Worm (Caenorhabditis elegans): ENCODE results near the gene T26E4.4.
"Not testable (repeated sequence)": the region's sequence is repeated elsewhere in the genome, so short reads cannot be mapped to it uniquely, and the experiment has no call there.

Gene T26E4.4

DNA sequence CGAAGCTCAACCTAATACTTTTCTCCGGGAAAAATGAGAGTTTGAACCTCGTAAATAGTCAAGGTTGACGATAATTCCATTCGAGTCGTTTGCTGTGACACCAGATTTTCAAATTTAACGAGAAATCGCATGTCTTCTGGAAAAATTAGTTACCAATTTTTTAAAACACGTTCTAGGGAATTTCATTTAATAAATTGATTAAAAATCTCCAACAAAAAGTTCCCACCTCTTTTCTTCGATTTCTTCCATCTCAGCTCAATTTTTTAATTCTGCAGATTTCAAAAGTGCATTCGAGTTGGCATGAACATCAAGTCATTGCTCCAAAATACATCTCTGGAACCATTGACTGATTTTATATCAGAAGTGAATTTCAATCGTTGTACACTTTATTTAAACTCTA lies 19.7 kb upstream of the T26E4.4 start, which contains the start of gene nhr-282:
nhr-282 (plus strand) TSS at position 301 of the 400 bp plus-strand sequence.
- TF ChIP-seq blmp-1 (tag; optimal IDR thresholded peaks at IDR 0.05; ENCODE audit: insufficient read depth); sma-9 (GFP tag; optimal IDR thresholded peaks at IDR 0.05); sma-9 (tag; optimal IDR thresholded peaks at IDR 0.05); snpc-4 (tag; optimal IDR thresholded peaks at IDR 0.05): not testable (repeated sequence)

DNA sequence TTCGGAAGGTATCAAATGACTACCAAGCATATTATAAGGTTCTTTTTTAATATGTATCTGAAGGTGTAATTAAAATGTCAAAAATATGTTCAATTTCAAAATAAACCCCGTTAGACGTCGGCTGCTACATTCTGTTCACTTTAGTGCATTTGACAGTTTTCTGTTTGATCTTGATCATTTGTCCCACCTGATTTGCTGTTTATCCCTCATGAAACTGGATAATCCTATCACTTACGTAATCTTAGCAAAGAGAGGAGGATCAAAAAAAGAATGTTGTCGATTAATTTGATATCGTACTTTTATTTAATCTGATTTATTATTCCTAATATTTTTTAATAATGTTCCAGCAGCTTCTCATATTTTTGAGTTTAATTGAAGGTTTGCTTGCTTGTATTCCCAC lies 18.1 kb upstream of the T26E4.4 start, which contains the start of gene F54B8.1:
F54B8.1 (plus strand) TSS at position 301 of the 400 bp plus-strand sequence.
- no peak for TF ChIP-seq nhr-21 (tag; optimal IDR thresholded peaks at IDR 0.05)
- TF ChIP-seq nhr-12 (tag; optimal IDR thresholded peaks at IDR 0.05) = no peak
- TF ChIP-seq fos-1 (tag; optimal IDR thresholded peaks at IDR 0.05) = no peak
- no peak for TF ChIP-seq skn-1 (tag; optimal IDR thresholded peaks at IDR 0.05)
- no peak for TF ChIP-seq ztf-11 (tag; optimal IDR thresholded peaks at IDR 0.05)
- TF ChIP-seq egl-27 (tag; optimal IDR thresholded peaks at IDR 0.05) = no peak
- no peak for TF ChIP-seq unc-62 (GFP tag; optimal IDR thresholded peaks at IDR 0.05)
- no peak for TF ChIP-seq peb-1 (tag; optimal IDR thresholded peaks at IDR 0.05)
- no peak for TF ChIP-seq mdl-1 (tag; optimal IDR thresholded peaks at IDR 0.05)
- TF ChIP-seq elt-3 (tag; optimal IDR thresholded peaks at IDR 0.05) = no peak
- TF ChIP-seq gmeb-1 (tag; optimal IDR thresholded peaks at IDR 0.05) = no peak
- TF ChIP-seq nhr-129 (tag; optimal IDR thresholded peaks at IDR 0.05) = no peak
- no peak for TF ChIP-seq unc-39 (tag; optimal IDR thresholded peaks at IDR 0.05)
- no peak for TF ChIP-seq aly-2 (tag; optimal IDR thresholded peaks at IDR 0.05)
- no peak for TF ChIP-seq nhr-25 (tag; optimal IDR thresholded peaks at IDR 0.05)
- no peak for TF ChIP-seq nhr-10 (tag; optimal IDR thresholded peaks at IDR 0.05)

DNA sequence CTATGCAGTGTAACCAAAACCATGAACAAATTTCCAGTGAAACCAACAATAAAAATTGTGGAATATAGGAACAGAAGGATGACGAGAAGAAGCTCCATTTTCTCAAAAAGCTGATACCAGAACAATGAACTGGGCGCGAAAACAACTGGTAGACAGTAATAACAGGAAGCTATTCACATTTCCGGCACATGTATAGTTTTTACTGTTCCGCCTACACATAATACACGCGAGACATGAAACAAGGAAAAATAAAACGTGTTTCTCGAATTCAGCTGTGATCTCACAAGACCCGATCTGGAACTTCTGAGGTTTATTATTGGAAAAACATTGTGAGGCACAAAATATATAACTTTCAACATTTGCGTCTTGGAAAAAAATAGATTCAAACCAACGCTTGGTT lies 17.2 kb upstream of the T26E4.4 start, which contains the start of gene srsx-36:
srsx-36 (minus strand) TSS at position 101 of the 400 bp plus-strand sequence.
- TF ChIP-seq zag-1 (tag; optimal IDR thresholded peaks at IDR 0.05) (no peak), ZK546.5 (tag; optimal IDR thresholded peaks at IDR 0.05) (no peak), sem-4 (tag; optimal IDR thresholded peaks at IDR 0.05) (no peak), nhr-6 (tag; optimal IDR thresholded peaks at IDR 0.05) (no peak), dmd-4 (tag; optimal IDR thresholded peaks at IDR 0.05) (no peak), nhr-77 (tag; optimal IDR thresholded peaks at IDR 0.05) (no peak), fos-1 (tag; optimal IDR thresholded peaks at IDR 0.05) (no peak), nhr-23 (tag; optimal IDR thresholded peaks at IDR 0.05) (no peak), snpc-4 (tag; optimal IDR thresholded peaks at IDR 0.05) (no peak), crh-2 (tag; optimal IDR thresholded peaks at IDR 0.05) (no peak), lin-39 (tag; optimal IDR thresholded peaks at IDR 0.05) (no peak), lin-13 (GFP tag; optimal IDR thresholded peaks at IDR 0.05) (no peak), sma-9 (GFP tag; optimal IDR thresholded peaks at IDR 0.05) (no peak), sma-9 (tag; optimal IDR thresholded peaks at IDR 0.05) (no peak), skn-1 (tag; optimal IDR thresholded peaks at IDR 0.05) (no peak), C34F6.9 (tag; optimal IDR thresholded peaks at IDR 0.05) (no peak), R02D3.7 (tag; optimal IDR thresholded peaks at IDR 0.05) (no peak), mab-5 (tag; optimal IDR thresholded peaks at IDR 0.05) (no peak)

DNA sequence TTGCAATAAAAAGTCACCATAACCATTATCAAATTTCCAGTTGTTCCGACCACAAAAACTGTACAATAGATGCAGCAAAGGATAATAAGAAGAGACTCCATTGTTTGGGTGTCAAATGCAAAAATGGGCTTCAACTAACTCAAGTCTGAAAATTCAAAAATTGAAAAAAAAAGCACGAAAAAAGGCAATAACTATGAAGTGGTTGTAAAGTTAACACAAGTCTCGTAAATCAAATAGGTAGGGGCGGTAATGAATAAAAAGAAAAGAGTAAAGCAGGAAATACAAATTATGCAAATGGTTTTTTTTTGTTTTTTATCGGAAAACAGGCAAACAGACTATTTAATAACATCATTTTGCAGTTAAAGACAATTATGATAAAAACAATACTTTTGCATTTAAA lies 15.1 kb upstream of the T26E4.4 start, which contains the start of gene srsx-38:
srsx-38 (minus strand) TSS at position 101 of the 400 bp plus-strand sequence.
- not testable (repeated sequence) for TF ChIP-seq aly-2, alr-1, ztf-4 (tag; optimal IDR thresholded peaks at IDR 0.05)

DNA sequence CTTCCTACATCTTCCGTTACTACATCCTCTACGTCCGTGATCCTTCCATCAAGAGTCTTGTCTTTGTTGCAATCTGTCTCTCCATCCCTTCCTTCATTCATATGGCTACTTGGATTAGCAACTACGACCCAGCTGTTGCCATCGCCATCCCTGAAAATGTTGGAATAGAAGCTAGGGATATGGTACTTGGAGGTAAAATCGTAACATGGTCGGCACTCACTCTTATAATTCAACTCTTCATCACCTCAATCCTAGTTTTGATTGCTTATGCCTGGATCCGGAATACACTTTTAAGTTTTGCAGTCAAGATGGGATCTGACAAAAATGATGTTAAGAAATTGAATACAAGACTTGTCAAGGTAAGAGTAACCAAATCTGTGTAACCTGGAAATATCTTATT lies 11.4 kb upstream of the T26E4.4 start, which contains the start of gene T26E4.18:
T26E4.18 (minus strand) TSS at position 101 of the 400 bp plus-strand sequence.
- not testable (repeated sequence) for TF ChIP-seq ztf-4 (tag; optimal IDR thresholded peaks at IDR 0.05); ztf-1 (GFP tag; conservative IDR thresholded peaks at IDR 0.05); unc-39 (tag; optimal IDR thresholded peaks at IDR 0.05)

Measured in whole organism, L2 larva.